Fruit fly (Drosophila melanogaster) whole organism: ENCODE measurements around the gene mRpL17.

Experiments used
- EcR ChIP-seq, 2 experiments: fragments of >200 bp; optimal IDR thresholded peaks; 2 replicates each; lab custom pipeline; 2017; ENCODE audit warnings: missing biosample characterization in 2 of 2, missing genetic modification characterization in 2 of 2, missing genetic modification reagents in 2 of 2
- usp ChIP-seq: fragments of >200 bp; optimal IDR thresholded peaks from 2 replicates; lab custom pipeline; 2017; ENCODE audit warnings: missing biosample characterization, missing genetic modification characterization, mixed read lengths

DNA sequence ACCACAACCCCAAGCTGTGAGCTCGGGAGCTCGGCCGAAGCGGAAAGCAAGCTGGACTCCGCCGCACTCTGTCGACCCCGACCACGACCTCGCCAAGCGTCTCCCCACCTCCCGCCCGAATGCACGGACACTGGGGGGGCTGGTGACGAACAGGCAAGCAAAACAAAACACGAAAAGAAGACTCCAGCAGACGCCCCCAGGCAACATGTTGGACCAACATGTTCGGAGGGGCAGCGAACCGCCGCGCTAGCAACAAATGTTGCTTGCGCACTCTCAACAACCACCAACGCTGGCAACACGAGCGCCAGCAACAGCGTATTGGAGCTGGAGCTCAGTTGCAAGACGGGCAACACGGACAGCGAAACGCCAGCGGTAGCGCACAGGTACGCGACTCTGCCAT lies 17.7 kb downstream of the mRpL17 start:
- TF ChIP-seq EcR (GFP tag; optimal IDR thresholded peaks at IDR 0.05; lab: Kevin White, UChicago) = no peak
- TF ChIP-seq usp (GFP tag; lab: Kevin White, UChicago) = no peak
